Worm (Caenorhabditis elegans) whole organism, L2 larva: Measurements from ENCODE around the gene C05D11.5.

Experiments used
- C34F6.9 ChIP-seq: fragments of 150-350 bp; optimal IDR thresholded peaks from 2 replicates; lab custom pipeline; 2014; ENCODE audit warnings: missing biosample characterization, missing genetic modification characterization
- F13H6.1 ChIP-seq: sonication (generic microtip); optimal IDR thresholded peaks from 2 replicates; lab custom pipeline; 2016; ENCODE audit warnings: missing genetic modification characterization, missing compliant biosample characterization
- R02D3.7 ChIP-seq: fragments of 150-350 bp; optimal IDR thresholded peaks from 2 replicates; lab custom pipeline; 2014; ENCODE audit warnings: missing biosample characterization, missing genetic modification characterization
- ZK546.5 ChIP-seq: sonication (generic microtip); optimal IDR thresholded peaks from 2 replicates; lab custom pipeline; 2017; ENCODE audit warnings: missing biosample characterization, missing genetic modification characterization
- alr-1 ChIP-seq: fragments of 150-350 bp; optimal IDR thresholded peaks from 2 replicates; lab custom pipeline; 2014; ENCODE audit warnings: missing biosample characterization, missing genetic modification characterization
- aly-2 ChIP-seq: fragments of 150-350 bp; optimal IDR thresholded peaks from 2 replicates; lab custom pipeline; 2014; ENCODE audit warnings: missing biosample characterization, missing genetic modification characterization
- ama-1 ChIP-seq: fragments of 150-350 bp; optimal IDR thresholded peaks from 2 replicates; lab custom pipeline; 2018; ENCODE audit warnings: inconsistent platforms
- blmp-1 ChIP-seq: sonication (generic microtip); optimal IDR thresholded peaks from 2 replicates; lab custom pipeline; 2017; ENCODE audit warnings: missing genetic modification characterization, mild to moderate bottlenecking, missing compliant biosample characterization, antibody characterized with exemption, moderate library complexity; ENCODE audit not compliant: insufficient read depth
- ceh-16 ChIP-seq: fragments of 150-350 bp; optimal IDR thresholded peaks from 2 replicates; lab custom pipeline; 2014; ENCODE audit warnings: missing biosample characterization, missing genetic modification characterization
- ceh-82 ChIP-seq: fragments of 150-350 bp; optimal IDR thresholded peaks from 2 replicates; lab custom pipeline; 2014; ENCODE audit warnings: missing biosample characterization, missing genetic modification characterization
- crh-2 ChIP-seq: sonication (generic microtip); optimal IDR thresholded peaks from 2 replicates; lab custom pipeline; 2017; ENCODE audit warnings: missing biosample characterization, missing genetic modification characterization
- dmd-4 ChIP-seq: sonication (generic microtip); optimal IDR thresholded peaks from 2 replicates; lab custom pipeline; 2017; ENCODE audit warnings: missing biosample characterization, missing genetic modification characterization
- elt-3 ChIP-seq: sonication (generic microtip); optimal IDR thresholded peaks from 2 replicates; lab custom pipeline; 2017; ENCODE audit warnings: missing biosample characterization, missing genetic modification characterization
- fos-1 ChIP-seq: fragments of 150-350 bp; optimal IDR thresholded peaks from 2 replicates; lab custom pipeline; 2014; ENCODE audit warnings: missing biosample characterization, missing genetic modification characterization
- gmeb-1 ChIP-seq: fragments of 150-350 bp; optimal IDR thresholded peaks from 2 replicates; lab custom pipeline; 2014; ENCODE audit warnings: missing biosample characterization, missing genetic modification characterization
- lin-11 ChIP-seq: fragments of 150-350 bp; sonication (generic microtip); optimal IDR thresholded peaks from 2 replicates; lab custom pipeline; 2014; ENCODE audit warnings: missing biosample characterization, missing genetic modification characterization, inconsistent platforms, mixed read lengths
- lin-13 ChIP-seq: fragments of 150-350 bp; optimal IDR thresholded peaks from 2 replicates; lab custom pipeline; 2014; ENCODE audit warnings: missing biosample characterization, missing genetic modification reagents, missing genetic modification characterization
- lin-39 ChIP-seq: fragments of 150-350 bp; optimal IDR thresholded peaks from 2 replicates; lab custom pipeline; 2014; ENCODE audit warnings: missing biosample characterization, missing genetic modification reagents, missing genetic modification characterization
- lsy-2 ChIP-seq, 2 experiments: fragments of 150-350 bp in 1 of 2; sonication (generic microtip) in 1 of 2; optimal IDR thresholded peaks; 2 replicates each; lab custom pipeline; 2014 to 2017; ENCODE audit warnings: missing biosample characterization in 2 of 2, missing genetic modification characterization in 2 of 2
- mab-5 ChIP-seq: fragments of 150-350 bp; optimal IDR thresholded peaks from 2 replicates; lab custom pipeline; 2014; ENCODE audit warnings: missing biosample characterization, missing genetic modification characterization
- mdl-1 ChIP-seq, 2 experiments: fragments of 150-350 bp in 1 of 2; sonication (generic microtip) in 1 of 2; optimal IDR thresholded peaks; 2 replicates each; lab custom pipeline; 2017; ENCODE audit warnings: missing biosample characterization in 2 of 2, missing genetic modification characterization in 2 of 2
- nhr-10 ChIP-seq: sonication (generic microtip); optimal IDR thresholded peaks from 2 replicates; lab custom pipeline; 2017; ENCODE audit warnings: missing biosample characterization, missing genetic modification characterization
- nhr-11 ChIP-seq: fragments of 150-350 bp; optimal IDR thresholded peaks from 2 replicates; lab custom pipeline; 2014; ENCODE audit warnings: missing biosample characterization, missing genetic modification characterization
- nhr-12 ChIP-seq: fragments of 150-350 bp; optimal IDR thresholded peaks from 2 replicates; lab custom pipeline; 2014; ENCODE audit warnings: missing biosample characterization, missing genetic modification characterization
- nhr-129 ChIP-seq: fragments of 150-350 bp; optimal IDR thresholded peaks from 2 replicates; lab custom pipeline; 2014; ENCODE audit warnings: missing biosample characterization, missing genetic modification characterization
- nhr-21 ChIP-seq: fragments of 150-350 bp; optimal IDR thresholded peaks from 2 replicates; lab custom pipeline; 2014; ENCODE audit warnings: missing biosample characterization, missing genetic modification characterization
- nhr-23 ChIP-seq: fragments of 150-350 bp; optimal IDR thresholded peaks from 2 replicates; lab custom pipeline; 2014; ENCODE audit warnings: missing biosample characterization, missing genetic modification reagents, missing genetic modification characterization
- nhr-237 ChIP-seq: fragments of 150-350 bp; optimal IDR thresholded peaks from 2 replicates; lab custom pipeline; 2014; ENCODE audit warnings: missing biosample characterization, missing genetic modification characterization
- nhr-25 ChIP-seq: fragments of 150-350 bp; sonication (generic microtip); optimal IDR thresholded peaks from 3 replicates; lab custom pipeline; 2014; ENCODE audit warnings: missing biosample characterization, missing genetic modification characterization
- nhr-6 ChIP-seq: fragments of 150-350 bp; optimal IDR thresholded peaks from 2 replicates; lab custom pipeline; 2014; ENCODE audit warnings: missing biosample characterization, missing genetic modification characterization
- nhr-77 ChIP-seq: fragments of 150-350 bp; optimal IDR thresholded peaks from 2 replicates; lab custom pipeline; 2014; ENCODE audit warnings: missing biosample characterization, missing genetic modification characterization
- peb-1 ChIP-seq: fragments of 150-350 bp; optimal IDR thresholded peaks from 2 replicates; lab custom pipeline; 2014; ENCODE audit warnings: missing biosample characterization, missing genetic modification characterization
- sem-4 ChIP-seq: fragments of 150-350 bp; optimal IDR thresholded peaks from 2 replicates; lab custom pipeline; 2014; ENCODE audit warnings: missing biosample characterization, missing genetic modification reagents, missing genetic modification characterization
- skn-1 ChIP-seq: sonication (generic microtip); optimal IDR thresholded peaks from 2 replicates; lab custom pipeline; 2017; ENCODE audit warnings: missing biosample characterization, missing genetic modification characterization
- sma-3 ChIP-seq: sonication (generic microtip); optimal IDR thresholded peaks from 2 replicates; lab custom pipeline; 2016; ENCODE audit warnings: missing genetic modification reagents, missing genetic modification characterization, missing compliant biosample characterization
- sma-9 ChIP-seq, 2 experiments: fragments of 150-350 bp in 1 of 2; sonication (generic microtip) in 1 of 2; optimal IDR thresholded peaks; 2 replicates each; lab custom pipeline; 2014 to 2016; ENCODE audit warnings: missing genetic modification characterization in 2 of 2, mild to moderate bottlenecking in 1 of 2, missing biosample characterization in 1 of 2, missing compliant biosample characterization in 1 of 2, missing genetic modification reagents in 1 of 2, moderate library complexity in 1 of 2
- snpc-4 ChIP-seq: fragments of 150-350 bp; optimal IDR thresholded peaks from 2 replicates; lab custom pipeline; 2014; ENCODE audit warnings: missing biosample characterization, missing genetic modification characterization
- unc-39 ChIP-seq: fragments of 150-350 bp; optimal IDR thresholded peaks from 2 replicates; lab custom pipeline; 2014; ENCODE audit warnings: missing biosample characterization, missing genetic modification characterization
- unc-55 ChIP-seq: fragments of 150-350 bp; sonication (generic microtip); optimal IDR thresholded peaks from 3 replicates; lab custom pipeline; 2014; ENCODE audit warnings: missing biosample characterization, missing genetic modification reagents, missing genetic modification characterization
- unc-62 ChIP-seq: fragments of 150-350 bp; optimal IDR thresholded peaks from 2 replicates; lab custom pipeline; 2014; ENCODE audit warnings: missing biosample characterization, missing genetic modification reagents, missing genetic modification characterization
- zag-1 ChIP-seq: fragments of 150-350 bp; optimal IDR thresholded peaks from 2 replicates; lab custom pipeline; 2014; ENCODE audit warnings: missing biosample characterization, missing genetic modification characterization
- ztf-1 ChIP-seq: fragments of 200-800 bp; sonication (Bioruptor generic); conservative IDR thresholded peaks from 2 replicates; pipeline ENCODE4 v1.3.6; 2022; ENCODE audit warnings: missing genetic modification characterization, missing compliant biosample characterization
- ztf-11 ChIP-seq: sonication (generic microtip); optimal IDR thresholded peaks from 2 replicates; lab custom pipeline; 2017; ENCODE audit warnings: missing biosample characterization, missing genetic modification characterization
- ztf-4 ChIP-seq: fragments of 150-350 bp; optimal IDR thresholded peaks from 2 replicates; lab custom pipeline; 2014; ENCODE audit warnings: missing biosample characterization, missing genetic modification characterization

The C05D11.5 gene

DNA sequence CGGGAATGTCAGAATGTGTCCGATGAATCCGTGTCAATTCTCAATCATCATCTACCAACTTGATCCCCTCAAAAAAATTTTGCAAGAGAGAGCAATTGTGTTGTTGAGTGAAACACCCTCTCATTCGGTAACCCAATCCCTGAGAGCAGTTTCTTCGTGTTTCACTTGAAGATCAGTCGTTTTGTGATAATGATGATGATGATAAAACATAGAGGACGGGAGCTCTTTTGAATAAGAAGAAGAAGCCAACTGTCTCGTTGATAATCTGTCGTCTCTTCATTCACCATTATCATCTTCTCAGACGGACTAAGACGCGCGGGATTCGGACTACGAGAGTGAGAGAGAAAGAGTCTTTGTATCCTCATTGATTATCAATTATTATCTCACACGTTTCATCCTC lies 6.7 kb downstream of the C05D11.5 start:
- TF ChIP-seq zag-1 (tag; lab: Kevin White, UChicago) (no peak), sma-9 (GFP tag; optimal IDR thresholded peaks at IDR 0.05; lab: Kevin White, UChicago) (peak; percentile 30), sma-9 (tag; optimal IDR thresholded peaks at IDR 0.05; lab: Kevin White, UChicago) (no peak), dmd-4 (tag; lab: Kevin White, UChicago) (no peak), lin-39 (tag; lab: Kevin White, UChicago) (peak; percentile 13), ZK546.5 (tag; lab: Kevin White, UChicago) (no peak), nhr-237 (no peak), nhr-25 (no peak), F13H6.1 (tag; lab: Kevin White, UChicago) (peak; percentile 58), mab-5 (tag; lab: Kevin White, UChicago) (peak; percentile 37), ztf-4 (tag; lab: Kevin White, UChicago) (peak; percentile 44), alr-1 (tag; lab: Kevin White, UChicago) (no peak), lin-13 (GFP tag; lab: Kevin White, UChicago) (peak; percentile 3), unc-55 (no peak), lsy-2 (tag; optimal IDR thresholded peaks at IDR 0.05; lab: Kevin White, UChicago) (peak in 1 of 2 experiments; percentile 47), blmp-1 (tag; lab: Kevin White, UChicago) (no peak), nhr-11 (no peak), unc-39 (tag; lab: Kevin White, UChicago) (no peak), unc-62 (GFP tag; lab: Kevin White, UChicago) (no peak), mdl-1 (tag; optimal IDR thresholded peaks at IDR 0.05; lab: Kevin White, UChicago) (no peak), ztf-11 (tag; lab: Kevin White, UChicago) (no peak), ceh-16 (no peak), nhr-6 (no peak), ztf-1 (GFP tag; lab: Robert Waterston, UW) (no peak), lin-11 (tag; lab: Kevin White, UChicago) (no peak), nhr-23 (tag; lab: Kevin White, UChicago) (no peak), C34F6.9 (peak; percentile 10), snpc-4 (tag; lab: Kevin White, UChicago) (no peak), peb-1 (tag; lab: Kevin White, UChicago) (no peak), nhr-129 (tag; lab: Kevin White, UChicago) (peak; percentile 41)

- TF ChIP-seq nhr-11 (no peak), ztf-1 (GFP tag; lab: Robert Waterston, UW) (no peak), fos-1 (tag; lab: Kevin White, UChicago) (no peak), sma-3 (GFP tag; lab: Kevin White, UChicago) (no peak), alr-1 (tag; lab: Kevin White, UChicago) (no peak), sem-4 (tag; lab: Kevin White, UChicago) (no peak), crh-2 (tag; lab: Kevin White, UChicago) (no peak), lsy-2 (tag; optimal IDR thresholded peaks at IDR 0.05; lab: Kevin White, UChicago) (no peak), gmeb-1 (tag; lab: Kevin White, UChicago) (no peak), ztf-11 (tag; lab: Kevin White, UChicago) (no peak), skn-1 (tag; lab: Kevin White, UChicago) (no peak), elt-3 (tag; lab: Kevin White, UChicago) (no peak), nhr-23 (tag; lab: Kevin White, UChicago) (no peak), nhr-21 (no peak), dmd-4 (tag; lab: Kevin White, UChicago) (no peak), nhr-77 (no peak)
- TF ChIP-seq, all 48 proteins: peak for 0
Observed at ce11 chrIII:6402810-6403209, 9.0 kb downstream of the C05D11.5 start.

DNA sequence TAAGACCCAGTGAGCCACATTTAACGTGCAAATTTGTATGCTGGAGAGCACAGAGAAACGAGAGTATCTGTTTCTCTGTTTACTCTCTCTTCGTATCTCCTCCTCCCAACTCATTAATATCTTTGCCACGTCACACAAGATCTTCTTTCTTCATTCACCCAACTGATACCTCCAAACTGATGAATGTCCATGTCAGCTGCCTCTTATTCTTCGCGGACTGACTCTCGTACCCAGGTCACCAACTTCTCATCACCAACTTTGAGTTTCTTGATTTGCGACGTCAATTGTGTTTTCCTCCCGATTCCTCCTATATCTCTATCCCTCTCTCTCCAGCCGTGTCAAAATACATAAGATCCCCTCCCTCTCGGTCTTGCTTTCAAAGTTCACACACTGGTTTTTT lies 9.5 kb downstream of the C05D11.5 start:
- no peak for TF ChIP-seq nhr-77
- TF ChIP-seq ceh-82, result no peak
- no peak for TF ChIP-seq blmp-1 (tag; lab: Kevin White, UChicago)
- peak; percentile 78 for TF ChIP-seq F13H6.1 (tag; lab: Kevin White, UChicago)
- TF ChIP-seq lin-11 (tag; lab: Kevin White, UChicago), result no peak
- no peak for TF ChIP-seq R02D3.7
- no peak for TF ChIP-seq nhr-23 (tag; lab: Kevin White, UChicago)
- no peak for TF ChIP-seq ama-1 (lab: Kevin White, UChicago)
- no peak for TF ChIP-seq nhr-11
- no peak for TF ChIP-seq nhr-25
- no peak for TF ChIP-seq nhr-12 (tag; lab: Kevin White, UChicago)
- TF ChIP-seq skn-1 (tag; lab: Kevin White, UChicago), result no peak
- TF ChIP-seq aly-2 (tag; lab: Kevin White, UChicago), result no peak
- TF ChIP-seq lin-13 (GFP tag; lab: Kevin White, UChicago), result peak; percentile 43
- peak; percentile 37 for TF ChIP-seq ztf-4 (tag; lab: Kevin White, UChicago)
- no peak for TF ChIP-seq unc-39 (tag; lab: Kevin White, UChicago)
- no peak for TF ChIP-seq unc-55
- TF ChIP-seq sma-9 (GFP tag; optimal IDR thresholded peaks at IDR 0.05; lab: Kevin White, UChicago), result peak; percentile 68
- no peak for TF ChIP-seq sma-9 (tag; optimal IDR thresholded peaks at IDR 0.05; lab: Kevin White, UChicago)
- TF ChIP-seq lsy-2 (tag; optimal IDR thresholded peaks at IDR 0.05; lab: Kevin White, UChicago), result peak in 1 of 2 experiments; percentile 28
- TF ChIP-seq mdl-1 (tag; optimal IDR thresholded peaks at IDR 0.05; lab: Kevin White, UChicago), result no peak
- TF ChIP-seq nhr-237, result no peak
- no peak for TF ChIP-seq dmd-4 (tag; lab: Kevin White, UChicago)
- peak; percentile 72 for TF ChIP-seq nhr-129 (tag; lab: Kevin White, UChicago)
- no peak for TF ChIP-seq ztf-1 (GFP tag; lab: Robert Waterston, UW)
- no peak for TF ChIP-seq zag-1 (tag; lab: Kevin White, UChicago)
- no peak for TF ChIP-seq unc-62 (GFP tag; lab: Kevin White, UChicago)
- TF ChIP-seq fos-1 (tag; lab: Kevin White, UChicago), result no peak
- no peak for TF ChIP-seq nhr-21
- TF ChIP-seq alr-1 (tag; lab: Kevin White, UChicago), result no peak
- no peak for TF ChIP-seq ztf-11 (tag; lab: Kevin White, UChicago)
- TF ChIP-seq nhr-6, result peak; percentile 15
- TF ChIP-seq sma-3 (GFP tag; lab: Kevin White, UChicago), result no peak
- TF ChIP-seq ZK546.5 (tag; lab: Kevin White, UChicago), result no peak
- TF ChIP-seq nhr-10, result no peak
- no peak for TF ChIP-seq gmeb-1 (tag; lab: Kevin White, UChicago)
- no peak for TF ChIP-seq peb-1 (tag; lab: Kevin White, UChicago)
